Worm (Caenorhabditis elegans) whole organism, midembryonic: ENCODE data around the gene srx-60.

Experiments used
- T22C8.4 ChIP-seq: fragments of 200-800 bp; sonication (Bioruptor generic); IDR thresholded peaks from 2 replicates; pipeline ENCODE4 v1.3.6; 2022; ENCODE audit warnings: missing genetic modification characterization, missing compliant biosample characterization
- cog-1 ChIP-seq: sonication (generic microtip); optimal IDR thresholded peaks from 2 replicates; lab custom pipeline; 2016; ENCODE audit warnings: missing genetic modification characterization, missing compliant biosample characterization
- flt-1 ChIP-seq: fragments of 200-800 bp; sonication (Bioruptor generic); IDR thresholded peaks from 2 replicates; pipeline ENCODE4 v1.3.6; 2022; ENCODE audit warnings: missing genetic modification characterization, missing compliant biosample characterization
- klf-2 ChIP-seq: fragments of 200-800 bp; sonication (Bioruptor generic); conservative IDR thresholded peaks from 2 replicates; pipeline ENCODE4 v1.3.6; 2022; ENCODE audit warnings: missing genetic modification reagents, missing genetic modification characterization, missing compliant biosample characterization
- med-1 ChIP-seq: sonication (generic microtip); optimal IDR thresholded peaks from 2 replicates; lab custom pipeline; 2017; ENCODE audit warnings: missing genetic modification characterization, mild to moderate bottlenecking, missing compliant biosample characterization, antibody characterized with exemption, missing genetic modification reagents; ENCODE audit not compliant: insufficient read depth
- ref-1 ChIP-seq: fragments of 200-800 bp; sonication (Bioruptor generic); conservative IDR thresholded peaks from 2 replicates; pipeline ENCODE4 v1.3.6; 2022; ENCODE audit warnings: missing genetic modification reagents, missing genetic modification characterization, missing compliant biosample characterization
- tab-1 ChIP-seq: fragments of 200-800 bp; sonication (Bioruptor generic); IDR thresholded peaks from 2 replicates; pipeline ENCODE4 v1.3.6; 2022; ENCODE audit warnings: missing genetic modification characterization, missing compliant biosample characterization
- ztf-23 ChIP-seq: fragments of 200-800 bp; sonication (Bioruptor generic); IDR thresholded peaks from 2 replicates; pipeline ENCODE4 v1.3.6; 2022; ENCODE audit warnings: missing genetic modification reagents, missing genetic modification characterization, missing compliant biosample characterization
- ztf-29 ChIP-seq: fragments of 200-800 bp; sonication (Bioruptor generic); IDR thresholded peaks from 2 replicates; pipeline ENCODE4 v1.3.6; 2022; ENCODE audit warnings: missing genetic modification reagents, missing genetic modification characterization, missing compliant biosample characterization

srx-60 gene

DNA sequence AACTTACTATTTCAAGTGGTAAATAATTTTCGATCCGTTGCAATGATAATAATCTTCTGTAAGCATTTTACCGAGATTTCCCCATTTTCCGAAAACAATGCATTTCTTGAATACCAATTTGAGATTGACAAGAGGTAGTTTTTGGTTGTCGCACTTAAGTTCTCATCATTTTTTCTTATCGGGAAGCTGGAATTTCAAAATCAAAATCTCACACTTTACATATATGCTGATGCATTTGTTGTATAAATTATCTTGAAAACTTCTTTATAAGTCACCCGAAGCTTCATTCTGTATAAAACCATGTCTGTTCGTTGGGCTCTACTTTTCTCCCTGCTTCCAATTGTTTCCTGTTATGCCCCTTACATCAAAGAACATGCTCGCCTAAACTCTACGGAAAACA, 50.7 kb downstream of the srx-60 start, which contains the start of gene try-11:
TSS of gene try-11 (plus strand) at position 301 of the 400 bp plus-strand sequence.
- TF ChIP-seq flt-1 (GFP tag; lab: Robert Waterston, UW) (no peak), T22C8.4 (GFP tag; lab: Robert Waterston, UW) (no peak), ztf-29 (GFP tag; lab: Robert Waterston, UW) (no peak), tab-1 (no peak), med-1 (no peak), ztf-23 (no peak), ref-1 (no peak), cog-1 (no peak), klf-2 (GFP tag; lab: Robert Waterston, UW) (no peak)
